Fruit fly (Drosophila melanogaster): Measurements from ENCODE around the gene Pih1D1.

Gene Pih1D1

DNA sequence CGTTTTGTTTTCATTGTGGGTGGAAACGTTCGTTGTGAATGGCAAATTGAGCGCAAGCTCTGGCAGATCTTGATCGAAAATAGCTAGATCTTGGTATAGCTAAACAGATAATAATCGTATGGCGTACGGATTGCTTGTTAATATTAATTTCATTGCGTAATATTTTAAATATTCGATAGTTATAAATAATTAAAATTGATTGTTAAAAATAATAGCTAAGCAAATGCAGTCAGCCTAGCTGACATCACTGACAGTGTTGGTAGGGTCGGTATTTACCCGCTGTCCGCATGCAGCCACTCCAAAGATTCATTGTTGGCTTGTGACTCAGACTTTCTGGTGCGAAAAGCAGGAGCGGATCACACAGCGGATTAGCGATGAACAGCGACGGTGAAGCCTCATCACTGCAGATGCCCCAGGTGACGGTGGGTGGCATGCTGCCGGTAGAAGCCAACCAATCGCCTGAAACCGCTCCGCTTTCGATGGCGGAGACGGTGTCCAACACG, 17.2 kb downstream of the Pih1D1 start, which contains the start of the genes CG5776 and spict (continued):
- TF ChIP-seq dimm (GFP tag; IDR thresholded peaks at IDR 0.05), result no peak
- TF ChIP-seq abd-A (tag; optimal IDR thresholded peaks at IDR 0.05), result no peak
- peak; percentile 23 to 32 for TF ChIP-seq Pdp1 (GFP tag; optimal IDR thresholded peaks at IDR 0.05)
- peak in 1 of 2 experiments; percentile 10 for TF ChIP-seq chif (GFP tag; optimal IDR thresholded peaks at IDR 0.05)
- peak; percentile 72 for TF ChIP-seq Meics (GFP tag; optimal IDR thresholded peaks at IDR 0.05)
- TF ChIP-seq Sox100B (GFP tag; optimal IDR thresholded peaks at IDR 0.05), result no peak
- 0 out of 2 replicates have a peak, but pooled peaks have one; percentile 58 for TF ChIP-seq seq (GFP tag; IDR thresholded peaks at IDR 0.05)
- no peak for TF ChIP-seq cas (GFP tag; IDR thresholded peaks at IDR 0.05)
- TF ChIP-seq pros (GFP tag; optimal IDR thresholded peaks at IDR 0.05), result no peak
- no peak for TF ChIP-seq repo (GFP tag; optimal IDR thresholded peaks at IDR 0.05)
- TF ChIP-seq Adf1 (GFP tag; IDR thresholded peaks at IDR 0.05), result peak; percentile 65
- TF ChIP-seq CG17829 (tag; optimal IDR thresholded peaks at IDR 0.05), result peak; percentile 83
- no peak for TF ChIP-seq CG12744 (GFP tag; optimal IDR thresholded peaks at IDR 0.05)
- TF ChIP-seq CG10366 (GFP tag; IDR thresholded peaks at IDR 0.05), result peak; percentile 83
- TF ChIP-seq Sox102F (GFP tag; optimal IDR thresholded peaks at IDR 0.05), result peak; percentile 80
- peak; percentile 44; the same call in 1 of the 2 replicates for TF ChIP-seq peb (GFP tag; IDR thresholded peaks at IDR 0.05)
- TF ChIP-seq gsb-n (tag; optimal IDR thresholded peaks at IDR 0.05), result no peak
- TF ChIP-seq ems (GFP tag; optimal IDR thresholded peaks at IDR 0.05), result peak; percentile 10
- TF ChIP-seq eve (GFP tag; optimal IDR thresholded peaks at IDR 0.05), result no peak
- no peak for TF ChIP-seq Hr78 (GFP tag; optimal IDR thresholded peaks at IDR 0.05)
- TF ChIP-seq eyg (GFP tag; optimal IDR thresholded peaks at IDR 0.05), result no peak
- peak; percentile 74 for TF ChIP-seq stc (GFP tag; IDR thresholded peaks at IDR 0.05)
- peak; percentile 56; the same call in 2 of the 3 replicates for TF ChIP-seq B-H1 (GFP tag; IDR thresholded peaks at IDR 0.05)
- no peak for TF ChIP-seq CG1024 (GFP tag; IDR thresholded peaks at IDR 0.05)
- TF ChIP-seq oc (tag; optimal IDR thresholded peaks at IDR 0.05), result peak; percentile 53
- peak; percentile 37; the same call in 1 of the 2 replicates for TF ChIP-seq bowl (GFP tag; IDR thresholded peaks at IDR 0.05)
- TF ChIP-seq Abd-B (GFP tag; optimal IDR thresholded peaks at IDR 0.05), result no peak
- TF ChIP-seq cwo (GFP tag; optimal IDR thresholded peaks at IDR 0.05), result peak; percentile 62
- no peak for TF ChIP-seq chinmo (GFP tag; IDR thresholded peaks at IDR 0.05; ENCODE audit: partially characterized antibody)
- no peak for TF ChIP-seq Dad (GFP tag; optimal IDR thresholded peaks at IDR 0.05)
- no peak for TF ChIP-seq Hey (tag; optimal IDR thresholded peaks at IDR 0.05)
- peak; percentile 27 for TF ChIP-seq CG9609 (GFP tag; optimal IDR thresholded peaks at IDR 0.05)
- TF ChIP-seq sna (GFP tag; IDR thresholded peaks at IDR 0.05; ENCODE audit: partially characterized antibody), result no peak
- TF ChIP-seq E2f1 (GFP tag; IDR thresholded peaks at IDR 0.05), result peak; percentile 81
- TF ChIP-seq tap (tag; optimal IDR thresholded peaks at IDR 0.05), result no peak
- TF ChIP-seq insv (GFP tag; optimal IDR thresholded peaks at IDR 0.05), result no peak
- TF ChIP-seq dati (GFP tag; IDR thresholded peaks at IDR 0.05), result no peak
- TF ChIP-seq gcm2 (GFP tag; optimal IDR thresholded peaks at IDR 0.05), result no peak
- TF ChIP-seq Hsf (GFP tag; optimal IDR thresholded peaks at IDR 0.05), result peak; percentile 60
- peak; percentile 65 for TF ChIP-seq CG8765 (GFP tag; IDR thresholded peaks at IDR 0.05)
- peak; percentile 87 for TF ChIP-seq ken (GFP tag; IDR thresholded peaks at IDR 0.05)
- peak; percentile 91 for TF ChIP-seq CG34422 (GFP tag; IDR thresholded peaks at IDR 0.05)
- peak; percentile 69 for TF ChIP-seq CG7839 (tag; optimal IDR thresholded peaks at IDR 0.05)
- TF ChIP-seq CG10147 (GFP tag; optimal IDR thresholded peaks at IDR 0.05), result peak; percentile 45
- TF ChIP-seq slbo (GFP tag; IDR thresholded peaks at IDR 0.05), result peak; percentile 92
- peak; percentile 53; the same call in 1 of the 2 replicates for TF ChIP-seq Nf-YA (GFP tag; IDR thresholded peaks at IDR 0.05)
- no peak for TF ChIP-seq Bteb2 (GFP tag; optimal IDR thresholded peaks at IDR 0.05)
- TF ChIP-seq CG4360 (GFP tag; IDR thresholded peaks at IDR 0.05), result 0 out of 2 replicates have a peak, but pooled peaks have one; percentile 10
- TF ChIP-seq unpg (GFP tag; optimal IDR thresholded peaks at IDR 0.05), result peak; percentile 82
- no peak for TF ChIP-seq bigmax (GFP tag; optimal IDR thresholded peaks at IDR 0.05)
- peak; percentile 69 for TF ChIP-seq twi (tag; optimal IDR thresholded peaks at IDR 0.05)

All from whole organism, embryonic.